Worm (Caenorhabditis elegans) whole organism, L4 larva: ENCODE measurements around the gene paqr-3.
"Not testable (repeated sequence)": the region's sequence is repeated elsewhere in the genome, so short reads cannot be mapped to it uniquely, and the experiment has no call there.

Source experiments
- D1046.2 ChIP-seq: fragments of 200-800 bp; sonication (Bioruptor generic); IDR thresholded peaks from 2 replicates; pipeline ENCODE4 v1.3.6; 2022; ENCODE audit warnings: missing genetic modification characterization, missing compliant biosample characterization
- F37D6.2 ChIP-seq: sonication (generic microtip); optimal IDR thresholded peaks from 2 replicates; lab custom pipeline; 2016; ENCODE audit warnings: mild to moderate bottlenecking, missing genetic modification characterization, missing compliant biosample characterization
- T20F7.1 ChIP-seq: fragments of 200-800 bp; sonication (Bioruptor generic); optimal IDR thresholded peaks from 2 replicates; lab custom pipeline; 2018; ENCODE audit warnings: mild to moderate bottlenecking, missing genetic modification characterization, missing compliant biosample characterization
- Y5F2A.4 ChIP-seq: fragments of 200-800 bp; sonication (Bioruptor generic); optimal IDR thresholded peaks from 2 replicates; lab custom pipeline; 2018; ENCODE audit warnings: mild to moderate bottlenecking, missing genetic modification characterization, missing compliant biosample characterization
- aha-1 ChIP-seq: fragments of 150-350 bp; peaks from one replicate; lab custom pipeline; 2014; ENCODE audit warnings: missing biosample characterization, missing genetic modification characterization
- aly-2 ChIP-seq: sonication (generic microtip); optimal IDR thresholded peaks from 2 replicates; lab custom pipeline; 2018; ENCODE audit warnings: missing biosample characterization, missing genetic modification characterization
- ama-1 ChIP-seq: fragments of 150-350 bp; optimal IDR thresholded peaks from 2 replicates; lab custom pipeline; 2014; ENCODE audit warnings: inconsistent platforms, mixed read lengths
- arid-1 ChIP-seq: fragments of 200-800 bp; sonication (Bioruptor generic); conservative IDR thresholded peaks from 2 replicates; pipeline ENCODE4 v1.3.6; 2022; ENCODE audit warnings: missing genetic modification reagents, missing genetic modification characterization, missing compliant biosample characterization
- ceh-20 ChIP-seq: fragments of 200-800 bp; sonication (Bioruptor generic); IDR thresholded peaks from 2 replicates; pipeline ENCODE4 v1.3.6; 2022; ENCODE audit warnings: missing genetic modification reagents, missing genetic modification characterization, missing compliant biosample characterization
- ceh-28 ChIP-seq: fragments of 150-350 bp; optimal IDR thresholded peaks from 2 replicates; lab custom pipeline; 2014; ENCODE audit warnings: missing biosample characterization, missing genetic modification reagents, missing genetic modification characterization
- ctbp-1 ChIP-seq: fragments of 200-800 bp; sonication (Bioruptor generic); IDR thresholded peaks from 2 replicates; pipeline ENCODE4 v1.3.6; 2022; ENCODE audit warnings: missing genetic modification reagents, missing genetic modification characterization, missing compliant biosample characterization
- daf-16 ChIP-seq, 3 experiments: sonication (generic microtip); optimal IDR thresholded peaks; 2 replicates each; lab custom pipeline; 2016 to 2017; ENCODE audit warnings: missing genetic modification characterization in 3 of 3, missing genetic modification reagents in 3 of 3, mild to moderate bottlenecking in 2 of 3, missing compliant biosample characterization in 2 of 3, missing biosample characterization in 1 of 3, moderate library complexity in 1 of 3
- dmd-8 ChIP-seq: fragments of 200-800 bp; sonication (Bioruptor generic); IDR thresholded peaks from 2 replicates; pipeline ENCODE4 v1.3.6; 2022; ENCODE audit warnings: missing genetic modification characterization, missing compliant biosample characterization
- dpl-1 ChIP-seq: fragments of 150-350 bp; optimal IDR thresholded peaks from 2 replicates; lab custom pipeline; 2014; ENCODE audit warnings: missing biosample characterization, missing genetic modification reagents, missing genetic modification characterization
- duxl-1 ChIP-seq: sonication (generic microtip); optimal IDR thresholded peaks from 2 replicates; lab custom pipeline; 2016; ENCODE audit warnings: mild to moderate bottlenecking, missing genetic modification characterization, moderate library complexity, missing compliant biosample characterization; ENCODE audit not compliant: poor library complexity
- egl-43 ChIP-seq: fragments of 200-800 bp; sonication (Bioruptor generic); IDR thresholded peaks from 2 replicates; pipeline ENCODE4 v1.3.6; 2022; ENCODE audit warnings: missing genetic modification reagents, missing genetic modification characterization, missing compliant biosample characterization
- fkh-10 ChIP-seq: fragments of 150-350 bp; optimal IDR thresholded peaks from 2 replicates; lab custom pipeline; 2014; ENCODE audit warnings: missing biosample characterization, missing genetic modification reagents, missing genetic modification characterization
- hmg-1.1 ChIP-seq: fragments of 200-800 bp; sonication (Bioruptor generic); IDR thresholded peaks from 2 replicates; pipeline ENCODE4 v1.3.6; 2022; ENCODE audit warnings: missing genetic modification reagents, missing genetic modification characterization, missing compliant biosample characterization
- lin-15B ChIP-seq: fragments of 150-350 bp; sonication (generic microtip); optimal IDR thresholded peaks from 3 replicates; lab custom pipeline; 2014; ENCODE audit warnings: missing biosample characterization, missing genetic modification characterization
- lin-38 ChIP-seq: fragments of 200-800 bp; sonication (Bioruptor generic); IDR thresholded peaks from 2 replicates; pipeline ENCODE4 v1.3.6; 2022; ENCODE audit warnings: missing genetic modification reagents, missing genetic modification characterization, missing compliant biosample characterization
- lin-39 ChIP-seq: fragments of 150-350 bp; optimal IDR thresholded peaks from 2 replicates; lab custom pipeline; 2014; ENCODE audit warnings: missing biosample characterization, missing genetic modification reagents, missing genetic modification characterization
- lsy-2 ChIP-seq, 2 experiments: fragments of 150-350 bp in 1 of 2; sonication (generic microtip) in 1 of 2; optimal IDR thresholded peaks; 2 replicates each; lab custom pipeline; 2014 to 2017; ENCODE audit warnings: missing biosample characterization in 2 of 2, missing genetic modification characterization in 2 of 2
- madf-9 ChIP-seq: fragments of 200-800 bp; sonication (Bioruptor generic); conservative IDR thresholded peaks from 2 replicates; pipeline ENCODE4 v1.3.6; 2022; ENCODE audit warnings: missing genetic modification reagents, missing genetic modification characterization, missing compliant biosample characterization
- mdl-1 ChIP-seq, 2 experiments: fragments of 150-350 bp in 1 of 2; sonication (generic microtip) in 1 of 2; optimal IDR thresholded peaks; 2 replicates each; lab custom pipeline; 2014 to 2017; ENCODE audit warnings: missing biosample characterization in 2 of 2, missing genetic modification characterization in 2 of 2
- mdt-29 ChIP-seq: fragments of 200-800 bp; sonication (Bioruptor generic); IDR thresholded peaks from 2 replicates; pipeline ENCODE4 v1.3.6; 2022; ENCODE audit warnings: missing genetic modification reagents, missing genetic modification characterization, missing compliant biosample characterization
- mep-1 ChIP-seq: fragments of 150-350 bp; sonication (generic microtip); optimal IDR thresholded peaks from 3 replicates; lab custom pipeline; 2014; ENCODE audit warnings: missing biosample characterization, missing genetic modification characterization
- mxl-3 ChIP-seq: fragments of 200-800 bp; sonication (Bioruptor generic); optimal IDR thresholded peaks from 2 replicates; lab custom pipeline; 2018; ENCODE audit warnings: mild to moderate bottlenecking, missing genetic modification characterization, missing compliant biosample characterization
- nhr-10 ChIP-seq: fragments of 150-350 bp; optimal IDR thresholded peaks from 2 replicates; lab custom pipeline; 2014; ENCODE audit warnings: missing biosample characterization, missing genetic modification characterization
- nhr-11 ChIP-seq: fragments of 150-350 bp; optimal IDR thresholded peaks from 2 replicates; lab custom pipeline; 2014; ENCODE audit warnings: missing biosample characterization, missing genetic modification characterization
- nhr-111 ChIP-seq: fragments of 200-800 bp; sonication (Bioruptor generic); optimal IDR thresholded peaks from 2 replicates; lab custom pipeline; 2018; ENCODE audit warnings: mild to moderate bottlenecking, missing genetic modification characterization, missing compliant biosample characterization
- pha-4 ChIP-seq, 2 experiments: fragments of 150-350 bp in 1 of 2; fragments of 200-800 bp in 1 of 2; sonication (Bioruptor generic) in 1 of 2; IDR thresholded peaks in 1 of 2; optimal IDR thresholded peaks in 1 of 2; 2 replicates each; pipeline versions ENCODE4 v1.3.6 to Lab custom; 2014 to 2022; ENCODE audit warnings: missing genetic modification characterization in 2 of 2, missing genetic modification reagents in 2 of 2, missing biosample characterization in 1 of 2, missing compliant biosample characterization in 1 of 2
- pqm-1 ChIP-seq: sonication (generic microtip); optimal IDR thresholded peaks from 2 replicates; lab custom pipeline; 2017; ENCODE audit warnings: missing biosample characterization, missing genetic modification characterization
- rbr-2 ChIP-seq: sonication (generic microtip); optimal IDR thresholded peaks from 2 replicates; lab custom pipeline; 2016; ENCODE audit warnings: missing genotype, missing genetic modification characterization, missing compliant biosample characterization
- snpc-1.2 ChIP-seq: fragments of 200-800 bp; sonication (Bioruptor generic); IDR thresholded peaks from 2 replicates; pipeline ENCODE4 v1.3.6; 2022; ENCODE audit warnings: missing genetic modification reagents, missing genetic modification characterization, missing compliant biosample characterization
- spr-3 ChIP-seq: fragments of 200-800 bp; sonication (Bioruptor generic); optimal IDR thresholded peaks from 2 replicates; lab custom pipeline; 2018; ENCODE audit warnings: mild to moderate bottlenecking, missing genetic modification characterization, missing compliant biosample characterization
- ztf-7 ChIP-seq: fragments of 150-350 bp; optimal IDR thresholded peaks from 2 replicates; lab custom pipeline; 2014; ENCODE audit warnings: missing biosample characterization, missing genetic modification characterization

The paqr-3 gene

ce11 chrIV:14377267-14377814 is 6.1 kb downstream of the paqr-3 start:
- TF ChIP-seq snpc-1.2 = peak; percentile 95
- TF ChIP-seq nhr-10 (tag; lab: Kevin White, UChicago) = no peak
- TF ChIP-seq dmd-8 (GFP tag; lab: Robert Waterston, UW) = no peak
- no peak for TF ChIP-seq nhr-11
- TF ChIP-seq madf-9 (GFP tag; lab: Robert Waterston, UW) = no peak
- TF ChIP-seq daf-16 (GFP tag; optimal IDR thresholded peaks at IDR 0.05; lab: Kevin White, UChicago) = no peak
- TF ChIP-seq daf-16 (tag; optimal IDR thresholded peaks at IDR 0.05; lab: Kevin White, UChicago) = no peak
- TF ChIP-seq, all 104 proteins: peak for 1

ce11 chrIV:14373814-14374213 is 9.7 kb downstream of the paqr-3 start, which contains the start of gene Y67A10A.7:
Gene Y67A10A.7, plus strand, starts transcription at chrIV:14374114.
- not testable (repeated sequence) for TF ChIP-seq lin-39 (tag; lab: Kevin White, UChicago); mxl-3 (GFP tag; lab: Kevin White, UChicago); T20F7.1

- TF ChIP-seq lsy-2 (tag; optimal IDR thresholded peaks at IDR 0.05; lab: Kevin White, UChicago) (peak; percentile 30 to 70), ceh-28 (tag; lab: Kevin White, UChicago) (peak; percentile 15), nhr-11 (peak; percentile 27), fkh-10 (GFP tag; lab: Kevin White, UChicago) (peak; percentile 89), lin-38 (GFP tag; lab: Robert Waterston, UW) (no peak), mdl-1 (tag; optimal IDR thresholded peaks at IDR 0.05; lab: Kevin White, UChicago) (peak in 1 of 2 experiments; percentile 14), lin-15B (tag; lab: Kevin White, UChicago) (no peak), ama-1 (lab: Kevin White, UChicago) (no peak), arid-1 (GFP tag; lab: Robert Waterston, UW) (no peak), ceh-20 (GFP tag; lab: Robert Waterston, UW) (0 out of 2 replicates have a peak, but pooled peaks have one; percentile 37), pqm-1 (no peak), aha-1 (tag; lab: Kevin White, UChicago) (peak; percentile 93), Y5F2A.4 (GFP tag; lab: Kevin White, UChicago) (no peak), mep-1 (tag; lab: Kevin White, UChicago) (peak; percentile 56), duxl-1 (tag; lab: Kevin White, UChicago) (no peak), aly-2 (no peak), mdt-29 (GFP tag; lab: Robert Waterston, UW) (no peak), pha-4 (GFP tag; IDR thresholded peaks at IDR 0.05; lab: Robert Waterston, UW) (no peak), pha-4 (tag; optimal IDR thresholded peaks at IDR 0.05; lab: Kevin White, UChicago) (no peak), hmg-1.1 (peak; percentile 64; the same call in 1 of the 2 replicates), D1046.2 (no peak), ctbp-1 (GFP tag; lab: Robert Waterston, UW) (peak; percentile 77), nhr-111 (GFP tag; lab: Kevin White, UChicago) (no peak), ztf-7 (tag; lab: Kevin White, UChicago) (no peak), egl-43 (GFP tag; lab: Robert Waterston, UW) (no peak), dpl-1 (GFP tag; lab: Kevin White, UChicago) (peak; percentile 3), rbr-2 (peak; percentile 71), F37D6.2 (tag; lab: Kevin White, UChicago) (peak; percentile 40), spr-3 (no peak)
These were observed 11.8 kb downstream of the paqr-3 start for ce11 chrIV:14371639-14372038.
